Fruit fly (Drosophila melanogaster) whole organism, prepupa: Measurements from ENCODE around the gene Ssb-c31a.
A peak's percentile ranks its signal among the peaks of the same experiment; 100 is the strongest.

Experiments used
- CG10631 ChIP-seq: fragments of 200-800 bp; sonication (Bioruptor generic); optimal IDR thresholded peaks from 2 replicates; lab custom pipeline; 2016; ENCODE audit warnings: missing biosample characterization, missing genetic modification characterization
- CG10669 ChIP-seq: fragments of 200-800 bp; sonication (Bioruptor generic); optimal IDR thresholded peaks from 3 replicates; lab custom pipeline; 2018; ENCODE audit warnings: missing biosample characterization, mild to moderate bottlenecking, missing genetic modification characterization, moderate library complexity
- CG11294 ChIP-seq: fragments of 200-800 bp; sonication (Bioruptor generic); IDR thresholded peaks from 2 replicates; pipeline ENCODE4 v1.3.6; 2022; ENCODE audit warnings: missing biosample characterization, missing genetic modification characterization
- CG11902 ChIP-seq: fragments of 200-800 bp; sonication (Bioruptor generic); optimal IDR thresholded peaks from 3 replicates; lab custom pipeline; 2016; ENCODE audit warnings: missing biosample characterization, missing genetic modification characterization
- CG15336 ChIP-seq: fragments of 200-800 bp; sonication (Bioruptor generic); IDR thresholded peaks from 2 replicates; pipeline ENCODE4 v1.3.6; 2022; ENCODE audit warnings: missing biosample characterization, missing genetic modification characterization
- CG16779 ChIP-seq: fragments of 200-800 bp; sonication (Bioruptor generic); optimal IDR thresholded peaks from 3 replicates; lab custom pipeline; 2017; ENCODE audit warnings: missing biosample characterization, mild to moderate bottlenecking, missing genetic modification characterization
- CG3032 ChIP-seq: fragments of 200-800 bp; optimal IDR thresholded peaks from 2 replicates; lab custom pipeline; 2019; ENCODE audit warnings: missing biosample characterization, mild to moderate bottlenecking, missing genetic modification characterization, moderate library complexity
- CG31627 ChIP-seq: fragments of 200-800 bp; sonication (Bioruptor generic); optimal IDR thresholded peaks from 3 replicates; lab custom pipeline; 2016; ENCODE audit warnings: missing biosample characterization, missing genetic modification characterization
- CG34406 ChIP-seq: fragments of 200-800 bp; sonication (Bioruptor generic); optimal IDR thresholded peaks from 3 replicates; lab custom pipeline; 2016; ENCODE audit warnings: missing biosample characterization, missing genetic modification characterization
- CG3919 ChIP-seq: fragments of 200-800 bp; sonication (Bioruptor generic); optimal IDR thresholded peaks from 3 replicates; lab custom pipeline; 2016; ENCODE audit warnings: missing biosample characterization, missing genetic modification characterization
- CG4318 ChIP-seq: fragments of 200-800 bp; sonication (Bioruptor generic); optimal IDR thresholded peaks from 3 replicates; lab custom pipeline; 2017; ENCODE audit warnings: missing biosample characterization, mild to moderate bottlenecking, missing genetic modification characterization
- CG6163 ChIP-seq: fragments of 200-800 bp; sonication (Bioruptor generic); IDR thresholded peaks from 3 replicates; pipeline ENCODE4 v1.3.6; 2022; ENCODE audit warnings: missing biosample characterization, missing genetic modification characterization
- CG6276 ChIP-seq: fragments of 200-800 bp; sonication (Bioruptor generic); optimal IDR thresholded peaks from 2 replicates; lab custom pipeline; 2017; ENCODE audit warnings: missing biosample characterization, mild to moderate bottlenecking, missing genetic modification characterization
- CG6792 ChIP-seq: fragments of 200-800 bp; sonication (Bioruptor generic); optimal IDR thresholded peaks from 3 replicates; lab custom pipeline; 2016; ENCODE audit warnings: missing biosample characterization, missing genetic modification characterization
- CG6854 ChIP-seq: fragments of 200-800 bp; sonication (Bioruptor generic); optimal IDR thresholded peaks from 2 replicates; lab custom pipeline; 2017; ENCODE audit warnings: missing biosample characterization, mild to moderate bottlenecking, missing genetic modification characterization
- CG7368 ChIP-seq: fragments of 200-800 bp; sonication (Bioruptor generic); optimal IDR thresholded peaks from 3 replicates; lab custom pipeline; 2016; ENCODE audit warnings: missing biosample characterization, missing genetic modification characterization
- CG8119 ChIP-seq: fragments of 200-800 bp; sonication (Bioruptor generic); IDR thresholded peaks from 3 replicates; pipeline ENCODE4 v1.3.6; 2022; ENCODE audit warnings: missing biosample characterization, missing genetic modification characterization
- CG8319 ChIP-seq: fragments of 200-800 bp; sonication (Bioruptor generic); optimal IDR thresholded peaks from 3 replicates; lab custom pipeline; 2016; ENCODE audit warnings: missing biosample characterization, missing genetic modification characterization
- CG8632 ChIP-seq: fragments of 200-800 bp; sonication (Bioruptor generic); optimal IDR thresholded peaks from 3 replicates; lab custom pipeline; 2016; ENCODE audit warnings: missing biosample characterization, missing genetic modification characterization
- CG9139 ChIP-seq: fragments of 200-800 bp; sonication (Bioruptor generic); optimal IDR thresholded peaks from 3 replicates; lab custom pipeline; 2017; ENCODE audit warnings: missing biosample characterization, mild to moderate bottlenecking, missing genetic modification characterization
- Eip78C ChIP-seq: fragments of 200-800 bp; sonication (Bioruptor generic); peaks from one replicate; lab custom pipeline; 2016; ENCODE audit warnings: missing biosample characterization, missing genetic modification characterization
- Eip93F ChIP-seq: fragments of 200-800 bp; sonication (Bioruptor generic); optimal IDR thresholded peaks from 2 replicates; lab custom pipeline; 2016; ENCODE audit warnings: missing biosample characterization, mild to moderate bottlenecking, missing genetic modification characterization
- Ets21C ChIP-seq: fragments of 200-800 bp; sonication (Bioruptor generic); optimal IDR thresholded peaks from 3 replicates; lab custom pipeline; 2016; ENCODE audit warnings: missing biosample characterization, missing genetic modification characterization
- Gug ChIP-seq: fragments of 200-800 bp; sonication (Bioruptor generic); IDR thresholded peaks from 2 replicates; pipeline ENCODE4 v1.3.6; 2022; ENCODE audit warnings: missing biosample characterization, missing genetic modification characterization
- Hr38 ChIP-seq: sonication (Bioruptor generic); optimal IDR thresholded peaks from 2 replicates; lab custom pipeline; 2016; ENCODE audit warnings: missing biosample characterization, missing genetic modification characterization
- Hr39 ChIP-seq: fragments of 200-800 bp; sonication (Bioruptor generic); optimal IDR thresholded peaks from 2 replicates; lab custom pipeline; 2016; ENCODE audit warnings: missing biosample characterization, missing genetic modification characterization
- Hr4 ChIP-seq: fragments of 200-800 bp; sonication (Bioruptor generic); optimal IDR thresholded peaks from 3 replicates; lab custom pipeline; 2016; ENCODE audit warnings: missing biosample characterization, missing genetic modification characterization
- Lpt ChIP-seq: fragments of 200-800 bp; sonication (Bioruptor generic); optimal IDR thresholded peaks from 3 replicates; lab custom pipeline; 2016; ENCODE audit warnings: missing biosample characterization, missing genetic modification characterization
- Met ChIP-seq: fragments of 200-800 bp; sonication (Bioruptor generic); optimal IDR thresholded peaks from 3 replicates; lab custom pipeline; 2016; ENCODE audit warnings: missing biosample characterization, missing genetic modification characterization
- OdsH ChIP-seq: fragments of 200-800 bp; sonication (Bioruptor generic); optimal IDR thresholded peaks from 3 replicates; lab custom pipeline; 2016; ENCODE audit warnings: missing biosample characterization, missing genetic modification characterization
- Smox ChIP-seq: fragments of 200-800 bp; sonication (Bioruptor generic); optimal IDR thresholded peaks from 3 replicates; lab custom pipeline; 2016; ENCODE audit warnings: missing biosample characterization, missing genetic modification characterization
- Sox14 ChIP-seq: fragments of 200-800 bp; sonication (Bioruptor generic); optimal IDR thresholded peaks from 3 replicates; lab custom pipeline; 2016; ENCODE audit warnings: missing biosample characterization, missing genetic modification characterization
- acj6 ChIP-seq: fragments of 200-800 bp; sonication (Bioruptor generic); optimal IDR thresholded peaks from 3 replicates; lab custom pipeline; 2016; ENCODE audit warnings: missing biosample characterization, missing genetic modification characterization
- cyc ChIP-seq: fragments of 200-800 bp; sonication (Bioruptor generic); optimal IDR thresholded peaks from 3 replicates; lab custom pipeline; 2016; ENCODE audit warnings: missing biosample characterization, missing genetic modification characterization
- dsx ChIP-seq: fragments of 200-800 bp; optimal IDR thresholded peaks from 3 replicates; lab custom pipeline; 2019; ENCODE audit warnings: missing biosample characterization, mild to moderate bottlenecking, missing genetic modification characterization, moderate library complexity; ENCODE audit not compliant: poor library complexity, severe bottlenecking
- fd85E ChIP-seq: fragments of 200-800 bp; sonication (Bioruptor generic); optimal IDR thresholded peaks from 3 replicates; lab custom pipeline; 2016; ENCODE audit warnings: missing biosample characterization, missing genetic modification characterization
- fkh ChIP-seq: fragments of 200-800 bp; sonication (Bioruptor generic); optimal IDR thresholded peaks from 3 replicates; lab custom pipeline; 2017; ENCODE audit warnings: missing biosample characterization, mild to moderate bottlenecking, missing genetic modification characterization, moderate library complexity
- lz ChIP-seq: fragments of 200-800 bp; sonication (Bioruptor generic); optimal IDR thresholded peaks from 3 replicates; lab custom pipeline; 2016; ENCODE audit warnings: missing biosample characterization, missing genetic modification characterization
- net ChIP-seq: fragments of 200-800 bp; sonication (Bioruptor generic); optimal IDR thresholded peaks from 3 replicates; lab custom pipeline; 2016; ENCODE audit warnings: missing biosample characterization, missing genetic modification characterization
- pdm3 ChIP-seq: fragments of 200-800 bp; sonication (Bioruptor generic); optimal IDR thresholded peaks from 3 replicates; lab custom pipeline; 2016; ENCODE audit warnings: missing biosample characterization, missing genetic modification characterization
- salr ChIP-seq, 2 experiments: fragments of 200-800 bp; sonication (Bioruptor generic); optimal IDR thresholded peaks; 3 replicates each; lab custom pipeline; 2016 to 2018; ENCODE audit warnings: missing biosample characterization in 2 of 2, missing genetic modification characterization in 2 of 2, mild to moderate bottlenecking in 1 of 2
- spab ChIP-seq: fragments of 200-800 bp; sonication (Bioruptor generic); optimal IDR thresholded peaks from 2 replicates; lab custom pipeline; 2017; ENCODE audit warnings: missing biosample characterization, mild to moderate bottlenecking, missing genetic modification characterization, missing genetic modification reagents
- svp ChIP-seq: fragments of 200-800 bp; sonication (Bioruptor generic); peaks from one replicate; lab custom pipeline; 2016; ENCODE audit warnings: missing biosample characterization, missing genetic modification characterization
- topi ChIP-seq: fragments of 200-800 bp; sonication (Bioruptor generic); optimal IDR thresholded peaks from 3 replicates; lab custom pipeline; 2016; ENCODE audit warnings: missing biosample characterization, missing genetic modification characterization
- vri ChIP-seq: fragments of 200-800 bp; sonication (Bioruptor generic); optimal IDR thresholded peaks from 3 replicates; lab custom pipeline; 2016; ENCODE audit warnings: missing biosample characterization, mild to moderate bottlenecking, missing genetic modification characterization

Gene Ssb-c31a

DNA sequence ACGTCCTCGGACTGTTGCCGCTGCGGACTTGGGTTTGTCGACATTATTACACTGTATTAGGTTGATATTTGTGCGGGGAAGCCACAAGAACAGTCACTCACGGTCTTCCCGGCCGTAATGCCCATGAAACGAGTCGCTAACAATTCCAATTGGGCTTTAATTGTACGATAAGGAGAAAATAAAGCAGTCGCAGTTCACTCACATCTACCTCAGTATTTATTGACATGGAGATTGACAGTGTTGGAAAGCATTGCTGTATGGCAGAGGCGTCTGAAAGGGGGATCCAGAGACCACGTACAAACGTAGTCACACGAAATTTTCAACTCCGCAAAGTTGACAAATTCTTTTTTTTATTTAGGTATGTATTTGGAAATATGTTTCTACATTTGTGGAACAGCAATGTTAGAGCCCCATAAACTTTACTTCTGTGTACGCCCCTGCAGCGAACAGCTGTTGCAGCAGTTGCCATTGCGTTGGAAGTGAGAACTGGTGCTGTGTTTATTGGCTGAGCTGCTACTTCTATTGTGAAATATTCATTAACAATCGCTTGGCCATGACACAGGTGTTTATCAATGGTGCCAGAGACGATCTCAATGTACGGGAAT is 1.6 kb downstream of the Ssb-c31a start, which contains the start of the genes CG8372 and CG8360 (continued):
- TF ChIP-seq CG11902 (GFP tag; lab: Kevin White, UChicago) = peak; percentile 99
- peak; percentile 99 for TF ChIP-seq CG8632
- peak; percentile 99 for TF ChIP-seq net (GFP tag; lab: Kevin White, UChicago)
- TF ChIP-seq CG16779 (tag; lab: Kevin White, UChicago) = peak; percentile 98
- peak; percentile 100 for TF ChIP-seq svp (GFP tag; lab: Kevin White, UChicago)
- TF ChIP-seq fd85E (GFP tag; lab: Kevin White, UChicago) = peak; percentile 98
- TF ChIP-seq Ets21C (GFP tag; lab: Kevin White, UChicago) = peak; percentile 99
- TF ChIP-seq CG3919 (GFP tag; lab: Kevin White, UChicago) = peak; percentile 100
- TF ChIP-seq Eip78C (GFP tag; lab: Kevin White, UChicago) = peak; percentile 100
- TF ChIP-seq CG8319 (GFP tag; lab: Kevin White, UChicago) = peak; percentile 99

- TF ChIP-seq Smox (no peak), fkh (peak; percentile 67), CG15336 (0 out of 2 replicates have a peak, but pooled peaks have one; percentile 21), Hr39 (GFP tag; lab: Kevin White, UChicago) (no peak), vri (GFP tag; lab: Kevin White, UChicago) (no peak), OdsH (no peak), Hr4 (no peak), CG8632 (no peak)
- TF ChIP-seq, all 60 proteins: peak for 2
These were observed 2.8 kb downstream of the Ssb-c31a start, which contains the start of gene CG8353 for dm6 chr2L:8213987-8214386. TSS of gene CG8353 (plus strand) at chr2L:8214045.

DNA sequence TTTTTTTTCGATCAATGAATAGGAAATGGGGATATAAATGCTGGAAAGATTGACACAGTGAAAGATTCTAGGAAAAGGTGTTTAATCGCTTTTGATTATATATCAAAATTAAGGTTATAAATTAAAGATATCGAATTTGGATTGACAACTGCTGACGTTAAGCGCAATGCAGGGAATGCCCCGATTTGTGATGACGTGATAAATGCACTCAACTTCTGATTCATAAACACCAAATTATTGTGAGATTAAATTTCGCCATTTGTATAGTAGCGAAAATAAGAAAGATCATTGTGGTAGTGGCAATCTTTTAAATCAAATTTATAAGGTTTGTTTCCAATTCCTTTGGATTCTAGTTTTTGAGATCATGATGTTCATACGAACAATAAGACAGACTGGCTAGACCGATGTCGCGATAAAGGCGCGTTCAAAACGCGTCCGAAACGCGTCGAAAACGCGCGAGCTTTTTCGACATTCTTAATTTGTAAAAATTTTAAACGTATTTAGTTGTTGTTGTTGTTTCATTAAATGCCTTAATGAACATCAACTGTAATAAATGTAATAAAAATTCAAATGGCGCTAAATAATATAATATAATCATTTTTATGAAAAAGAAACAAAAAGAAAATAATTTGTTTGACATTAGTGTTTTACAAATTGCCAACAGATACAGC is 4.2 kb downstream of the Ssb-c31a start, which contains the start of gene CG8349:
CG8349 (plus strand) TSS at position 657 of the 671 bp plus-strand sequence.
- TF ChIP-seq CG9139 (GFP tag; lab: Kevin White, UChicago) (no peak), CG8319 (GFP tag; lab: Kevin White, UChicago) (no peak), CG4318 (GFP tag; lab: Kevin White, UChicago) (no peak), salr (GFP tag; optimal IDR thresholded peaks at IDR 0.05; lab: Kevin White, UChicago) (no peak), CG6163 (GFP tag; lab: Robert Waterston, UW) (no peak), spab (no peak), CG6276 (GFP tag; lab: Kevin White, UChicago) (no peak), CG11294 (GFP tag; lab: Robert Waterston, UW) (no peak), CG6792 (GFP tag; lab: Kevin White, UChicago) (no peak), CG7368 (GFP tag; lab: Kevin White, UChicago) (no peak), CG31627 (GFP tag; lab: Kevin White, UChicago) (no peak), CG10669 (GFP tag; lab: Kevin White, UChicago) (no peak), topi (GFP tag; lab: Kevin White, UChicago) (no peak), Sox14 (GFP tag; lab: Kevin White, UChicago) (no peak), CG6854 (GFP tag; lab: Kevin White, UChicago) (no peak), CG34406 (GFP tag; lab: Kevin White, UChicago) (no peak), acj6 (GFP tag; lab: Kevin White, UChicago) (no peak), CG3919 (GFP tag; lab: Kevin White, UChicago) (no peak), Lpt (GFP tag; lab: Kevin White, UChicago) (no peak)
- TF ChIP-seq, all 60 proteins: peak for 0

DNA sequence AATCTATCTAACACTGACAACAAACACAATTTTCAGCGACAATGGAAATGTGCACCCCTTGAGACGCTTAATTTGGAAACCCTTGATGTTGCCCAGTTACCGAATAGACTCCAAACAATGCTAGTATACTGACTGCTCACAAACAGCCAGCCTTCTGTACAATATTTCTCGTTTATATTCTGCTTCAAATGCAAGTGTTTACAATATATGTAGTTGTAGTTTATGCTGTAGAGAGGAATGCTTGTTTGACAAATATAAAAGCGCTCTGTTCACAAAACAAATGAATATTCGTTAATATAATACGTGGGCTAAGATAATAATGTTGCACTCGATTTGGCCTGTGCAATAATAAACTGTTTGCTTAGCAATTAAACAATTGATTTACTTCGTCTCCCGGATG is 6.8 kb downstream of the Ssb-c31a start, which contains the start of gene CG8292:
CG8292 (minus strand) TSS at position 101 of the 400 bp plus-strand sequence.
- TF ChIP-seq cyc (GFP tag; lab: Kevin White, UChicago) = no peak
- no peak for TF ChIP-seq svp (GFP tag; lab: Kevin White, UChicago)
- no peak for TF ChIP-seq Eip93F (GFP tag; lab: Kevin White, UChicago)
- no peak for TF ChIP-seq CG3032
- TF ChIP-seq Hr38 = no peak
- TF ChIP-seq acj6 (GFP tag; lab: Kevin White, UChicago) = no peak
- no peak for TF ChIP-seq lz (GFP tag; lab: Kevin White, UChicago)
- TF ChIP-seq Smox = no peak
- no peak for TF ChIP-seq CG6163 (GFP tag; lab: Robert Waterston, UW)
- no peak for TF ChIP-seq Sox14 (GFP tag; lab: Kevin White, UChicago)
- TF ChIP-seq Gug (GFP tag; lab: Robert Waterston, UW) = no peak
- TF ChIP-seq spab = no peak
- no peak for TF ChIP-seq CG15336
- no peak for TF ChIP-seq CG8119 (GFP tag; lab: Robert Waterston, UW)
- no peak for TF ChIP-seq Ets21C (GFP tag; lab: Kevin White, UChicago)
- no peak for TF ChIP-seq topi (GFP tag; lab: Kevin White, UChicago)
- no peak for TF ChIP-seq pdm3 (GFP tag; lab: Kevin White, UChicago)
- TF ChIP-seq dsx (GFP tag; lab: Kevin White, UChicago) = no peak
- no peak for TF ChIP-seq Met
- no peak for TF ChIP-seq CG10631
